Fruit fly (Drosophila melanogaster) whole organism, wandering third instar larva: Measurements from ENCODE around the gene Ace.

Source experiments
- fru ChIP-seq: fragments of 200-800 bp; sonication (Bioruptor generic); optimal IDR thresholded peaks from 3 replicates; lab custom pipeline; 2016; ENCODE audit warnings: missing biosample characterization, mild to moderate bottlenecking, missing genetic modification characterization
- h ChIP-seq: fragments of 200-800 bp; sonication (Bioruptor generic); optimal IDR thresholded peaks from 3 replicates; lab custom pipeline; 2016; ENCODE audit warnings: missing biosample characterization, mild to moderate bottlenecking, missing genetic modification characterization
- lola ChIP-seq: fragments of >200 bp; optimal IDR thresholded peaks from 2 replicates; lab custom pipeline; 2017; ENCODE audit warnings: missing biosample characterization, missing genetic modification characterization

dm6 chr3R:13258696-13259567, at the start of gene Ace:
- no peak for TF ChIP-seq lola (GFP tag; lab: Kevin White, UChicago)
- TF ChIP-seq fru: no peak
- TF ChIP-seq h: no peak
